Worm (Caenorhabditis elegans): ENCODE measurements around the gene clh-2.

DNA sequence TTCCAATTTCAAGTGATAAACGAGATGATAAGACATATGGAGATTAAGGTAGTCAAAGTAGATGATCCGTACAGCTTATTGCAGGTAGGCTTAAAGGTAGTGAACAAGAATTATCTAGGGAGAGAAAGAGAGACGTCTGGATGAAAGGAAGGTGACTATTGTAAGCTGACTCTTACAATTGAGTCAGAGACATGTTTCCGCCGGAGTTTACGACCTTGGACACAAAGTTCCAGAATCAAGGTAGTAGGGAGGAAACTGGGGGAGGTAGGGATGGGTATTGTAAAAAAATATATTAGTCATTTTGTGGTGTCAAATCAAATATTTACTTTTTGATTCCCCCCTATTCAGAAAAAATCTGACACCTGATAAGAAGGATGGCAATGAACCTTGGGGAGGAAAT, 40.7 kb downstream of the clh-2 start:
- TF ChIP-seq tbx-11 (GFP tag; IDR thresholded peaks at IDR 0.05): no peak
- no peak for TF ChIP-seq ama-1 (optimal IDR thresholded peaks at IDR 0.05)
